Fruit fly (Drosophila melanogaster) whole organism, adult: ENCODE data around the gene Osi5.

Experiments
- CG11617 ChIP-seq: fragments of 200-800 bp; sonication (Bioruptor generic); optimal IDR thresholded peaks from 2 replicates; lab custom pipeline; 2017; ENCODE audit warnings: mild to moderate bottlenecking, missing biosample characterization, missing genetic modification reagents, missing genetic modification characterization
- Hr96 ChIP-seq: fragments of 200-800 bp; sonication (Bioruptor generic); optimal IDR thresholded peaks from 2 replicates; lab custom pipeline; 2016; ENCODE audit warnings: missing biosample characterization, missing genetic modification characterization

DNA sequence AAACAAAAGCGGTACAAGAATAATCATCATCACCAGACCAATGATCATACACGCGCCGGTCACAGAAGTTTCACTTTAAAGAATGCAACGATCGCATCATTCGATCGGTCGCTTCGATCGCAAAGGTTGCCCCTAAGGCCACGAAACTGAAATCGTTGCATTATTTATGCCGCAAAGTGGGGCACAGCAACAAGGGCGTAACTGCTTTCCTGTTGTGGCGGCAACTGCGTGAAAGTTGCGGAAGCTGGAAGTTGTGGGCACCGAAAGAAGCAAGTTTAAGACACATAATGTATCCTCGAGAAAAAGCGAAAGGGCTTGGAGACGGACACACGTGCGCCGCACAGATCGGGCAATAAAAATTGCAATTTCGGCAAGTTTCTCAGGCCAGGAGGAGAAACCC, 16.7 kb downstream of the Osi5 start:
- no peak for TF ChIP-seq CG11617 (GFP tag; lab: Kevin White, UChicago)
- no peak for TF ChIP-seq Hr96 (GFP tag; lab: Kevin White, UChicago)
